Fruit fly (Drosophila melanogaster): ENCODE results near the gene CG4572.

Gene CG4572

dm6 chr3R:19860996-19861719 lies 3.0 kb downstream of the CG4572 start, which contains the start of the genes Ire1 and Mrm2 (continued):
- TF ChIP-seq Hand (GFP tag; optimal IDR thresholded peaks at IDR 0.05) (no peak), mirr (GFP tag; optimal IDR thresholded peaks at IDR 0.05) (peak; percentile 29), CG2875 (GFP tag; optimal IDR thresholded peaks at IDR 0.05) (peak; percentile 48), az2 (GFP tag; optimal IDR thresholded peaks at IDR 0.05) (peak; percentile 80), CG17328 (GFP tag; IDR thresholded peaks at IDR 0.05) (peak; percentile 75), CG12391 (tag; optimal IDR thresholded peaks at IDR 0.05) (peak; percentile 89), grau (tag; optimal IDR thresholded peaks at IDR 0.05) (peak; percentile 82), CG10366 (GFP tag; IDR thresholded peaks at IDR 0.05) (peak; percentile 76), Nf-YB (GFP tag; optimal IDR thresholded peaks at IDR 0.05) (peak; percentile 55), CG5953 (GFP tag; IDR thresholded peaks at IDR 0.05) (no peak), CG8290 (GFP tag; optimal IDR thresholded peaks at IDR 0.05) (peak; percentile 96), CG8290 (tag; optimal IDR thresholded peaks at IDR 0.05) (peak; percentile 88 to 93), z (GFP tag; IDR thresholded peaks at IDR 0.05) (0 out of 3 replicates have a peak, but pooled peaks have one; percentile 26), GATAe (GFP tag; conservative IDR thresholded peaks at IDR 0.05) (peak; percentile 39; the same call in 1 of the 2 replicates), CG15479 (GFP tag; optimal IDR thresholded peaks at IDR 0.05) (peak; percentile 9), Atf6 (GFP tag; IDR thresholded peaks at IDR 0.05) (peak; percentile 64), Xrp1 (GFP tag; IDR thresholded peaks at IDR 0.05) (peak; percentile 64; the same call in 1 of the 2 replicates), CG15011 (GFP tag; optimal IDR thresholded peaks at IDR 0.05) (peak; percentile 26), esg (GFP tag; conservative IDR thresholded peaks at IDR 0.05) (peak; percentile 75), phol (tag; optimal IDR thresholded peaks at IDR 0.05) (peak; percentile 91), CG7556 (GFP tag; optimal IDR thresholded peaks at IDR 0.05) (peak; percentile 46), HLH4C (GFP tag; IDR thresholded peaks at IDR 0.05; ENCODE audit: partially characterized antibody) (peak; percentile 74), salm (tag; optimal IDR thresholded peaks at IDR 0.05) (peak; percentile 21), CG2199 (GFP tag; IDR thresholded peaks at IDR 0.05) (no peak), slou (GFP tag; optimal IDR thresholded peaks at IDR 0.05) (peak; percentile 81), disco-r (GFP tag; optimal IDR thresholded peaks at IDR 0.05) (peak; percentile 77), klu (GFP tag; IDR thresholded peaks at IDR 0.05) (peak; percentile 74), mam (GFP tag; optimal IDR thresholded peaks at IDR 0.05) (peak; percentile 93), Ssrp (tag; optimal IDR thresholded peaks at IDR 0.05) (peak; percentile 77), seq (GFP tag; IDR thresholded peaks at IDR 0.05) (peak; percentile 29; the same call in 1 of the 2 replicates), CG4404 (GFP tag; IDR thresholded peaks at IDR 0.05) (peak; percentile 84), Lpt (GFP tag; optimal IDR thresholded peaks at IDR 0.05) (no peak), CG7271 (tag; optimal IDR thresholded peaks at IDR 0.05) (peak; percentile 33), pb (GFP tag; optimal IDR thresholded peaks at IDR 0.05) (peak; percentile 82), Antp (GFP tag; optimal IDR thresholded peaks at IDR 0.05) (peak; percentile 90), CG10979 (tag; optimal IDR thresholded peaks at IDR 0.05) (peak; percentile 72), fru (optimal IDR thresholded peaks at IDR 0.05) (no peak), CG7357 (GFP tag; IDR thresholded peaks at IDR 0.05) (peak; percentile 100), hth (optimal IDR thresholded peaks at IDR 0.05) (no peak), CG6272 (GFP tag; IDR thresholded peaks at IDR 0.05) (peak; percentile 63), CG2678 (tag; optimal IDR thresholded peaks at IDR 0.05) (peak; percentile 76), CG10274 (GFP tag; optimal IDR thresholded peaks at IDR 0.05) (no peak), CG11560 (tag; IDR thresholded peaks at IDR 0.05) (peak; percentile 64; the same call in 1 of the 3 replicates), Pdp1 (GFP tag; optimal IDR thresholded peaks at IDR 0.05) (peak; percentile 92 to 93), Eip74EF (GFP tag; optimal IDR thresholded peaks at IDR 0.05) (peak in 1 of 2 experiments; percentile 98), ara (GFP tag; IDR thresholded peaks at IDR 0.05) (peak; percentile 65; the same call in 1 of the 2 replicates), gcm (GFP tag; optimal IDR thresholded peaks at IDR 0.05) (peak; percentile 17), CG34422 (GFP tag; IDR thresholded peaks at IDR 0.05) (peak; percentile 78), yki (optimal IDR thresholded peaks at IDR 0.05) (no peak), Hmr (GFP tag; optimal IDR thresholded peaks at IDR 0.05) (peak; percentile 77)
